Worm (Caenorhabditis elegans) whole organism, midembryonic: ENCODE results near the gene efl-1.

Experiments used
- tab-1 ChIP-seq: fragments of 200-800 bp; sonication (Bioruptor generic); IDR thresholded peaks from 2 replicates; pipeline ENCODE4 v1.3.6; 2022; ENCODE audit warnings: missing genetic modification characterization, missing compliant biosample characterization
- ztf-23 ChIP-seq: fragments of 200-800 bp; sonication (Bioruptor generic); IDR thresholded peaks from 2 replicates; pipeline ENCODE4 v1.3.6; 2022; ENCODE audit warnings: missing genetic modification reagents, missing genetic modification characterization, missing compliant biosample characterization

ce11 chrV:17000635-17001034, 35.2 kb upstream of the efl-1 start:
- TF ChIP-seq tab-1 (GFP tag; lab: Robert Waterston, UW) (no peak), ztf-23 (GFP tag; lab: Robert Waterston, UW) (no peak)
